Fruit fly (Drosophila melanogaster): ENCODE results near the gene hiro.
A peak's percentile ranks its signal among the peaks of the same experiment; 100 is the strongest.

The hiro gene

DNA sequence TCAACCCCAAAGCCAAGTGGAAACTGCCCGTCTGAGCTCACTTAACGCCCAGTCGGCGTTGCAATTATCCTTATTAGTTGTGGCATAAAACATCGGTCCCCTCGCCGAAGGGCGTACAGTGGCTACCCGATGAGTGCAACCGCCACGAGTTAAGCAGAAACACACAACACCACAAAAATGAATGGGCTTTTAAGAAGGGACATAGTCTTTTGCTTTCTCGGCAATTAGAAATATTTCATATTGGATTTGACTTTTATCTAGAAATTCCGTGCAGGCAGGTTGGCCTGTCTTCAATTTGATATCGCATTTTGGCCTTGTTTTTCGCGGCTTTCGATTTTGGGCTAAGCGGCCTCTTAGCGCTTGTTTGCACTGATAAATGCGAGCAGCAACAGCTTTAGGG is 23.9 kb downstream of the hiro start (continued):
- TF ChIP-seq ss (GFP tag; optimal IDR thresholded peaks at IDR 0.05) = peak; percentile 24 to 50
- TF ChIP-seq Sox15 (GFP tag; optimal IDR thresholded peaks at IDR 0.05) = peak; percentile 36
- peak; percentile 29 for TF ChIP-seq Hr4 (GFP tag; optimal IDR thresholded peaks at IDR 0.05)
- TF ChIP-seq CG16779 (tag; optimal IDR thresholded peaks at IDR 0.05) = no peak
- peak; percentile 84 for TF ChIP-seq esn (GFP tag; optimal IDR thresholded peaks at IDR 0.05)
- TF ChIP-seq Eip78C (GFP tag) = peak; percentile 85
- TF ChIP-seq Ets21C (GFP tag; optimal IDR thresholded peaks at IDR 0.05) = peak; percentile 77
- TF ChIP-seq dsx (GFP tag; optimal IDR thresholded peaks at IDR 0.05; ENCODE audit: poor library complexity, severe bottlenecking) = peak; percentile 48

DNA sequence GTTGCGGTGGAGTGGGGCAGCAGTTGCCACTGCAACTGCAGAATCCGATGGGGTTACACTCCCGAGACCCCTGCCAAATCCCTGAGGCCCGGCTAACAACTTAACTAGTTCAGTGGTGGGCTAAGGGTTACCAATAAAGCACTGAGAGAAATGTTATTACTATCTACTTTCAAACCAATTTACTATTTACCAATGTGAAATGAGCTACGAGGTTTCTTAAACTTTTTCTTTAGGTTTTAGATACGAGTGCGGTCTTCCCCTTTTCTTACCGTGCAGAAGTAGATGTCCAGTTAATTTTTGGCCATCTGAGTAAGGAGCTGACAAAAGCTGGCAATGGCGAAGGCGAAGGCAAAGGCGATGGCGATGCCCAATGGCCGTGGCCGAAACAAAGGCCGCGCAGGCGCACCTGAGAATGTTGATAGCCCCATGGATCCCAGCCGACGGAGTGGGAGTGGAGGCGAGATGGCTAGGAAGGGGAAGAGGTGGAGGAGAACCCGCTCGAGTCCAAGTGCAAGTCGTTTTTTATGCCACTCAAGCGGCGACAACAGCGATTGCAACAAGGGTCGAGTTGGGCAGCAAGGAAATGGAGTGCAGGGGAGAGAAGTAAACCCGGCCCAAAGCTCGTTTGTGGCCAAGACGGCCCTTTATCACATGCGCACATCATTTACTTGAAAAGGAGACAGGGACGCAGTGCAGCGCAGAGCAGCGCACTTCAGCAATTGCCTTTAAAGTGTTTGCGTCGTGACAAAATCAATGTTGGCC is 27.3 kb downstream of the hiro start:
- TF ChIP-seq CG11902 (GFP tag; optimal IDR thresholded peaks at IDR 0.05) (peak; percentile 24), CG10631 (GFP tag; optimal IDR thresholded peaks at IDR 0.05) (peak; percentile 63), CG6163 (GFP tag; IDR thresholded peaks at IDR 0.05) (peak; percentile 81), dac (GFP tag; optimal IDR thresholded peaks at IDR 0.05) (no peak), eg (GFP tag; IDR thresholded peaks at IDR 0.05) (peak; percentile 25; the same call in 1 of the 3 replicates), Eip75B (GFP tag; optimal IDR thresholded peaks at IDR 0.05) (peak; percentile 69), CG8632 (GFP tag; optimal IDR thresholded peaks at IDR 0.05) (peak; percentile 43), dsx (GFP tag; optimal IDR thresholded peaks at IDR 0.05; ENCODE audit: poor library complexity, severe bottlenecking) (peak; percentile 55), Lpt (GFP tag; optimal IDR thresholded peaks at IDR 0.05) (no peak), Ets21C (GFP tag; optimal IDR thresholded peaks at IDR 0.05) (peak; percentile 61), CG1621 (tag; optimal IDR thresholded peaks at IDR 0.05) (peak; percentile 59), Sox15 (GFP tag; optimal IDR thresholded peaks at IDR 0.05) (no peak), cyc (GFP tag; optimal IDR thresholded peaks at IDR 0.05) (peak; percentile 68), Sox102F (GFP tag; optimal IDR thresholded peaks at IDR 0.05) (peak; percentile 55), CG11762 (GFP tag; optimal IDR thresholded peaks at IDR 0.05; ENCODE audit: insufficient read depth) (peak; percentile 28), Met (GFP tag; optimal IDR thresholded peaks at IDR 0.05) (peak; percentile 81), Eip78C (GFP tag) (peak; percentile 89), CG3032 (tag; optimal IDR thresholded peaks at IDR 0.05) (peak; percentile 72), Eip93F (GFP tag; optimal IDR thresholded peaks at IDR 0.05) (no peak), salr (GFP tag; optimal IDR thresholded peaks at IDR 0.05) (peak; percentile 9 to 27), lz (GFP tag; optimal IDR thresholded peaks at IDR 0.05) (peak; percentile 73), fd59A (GFP tag; optimal IDR thresholded peaks at IDR 0.05) (peak; percentile 58), CG16779 (tag; optimal IDR thresholded peaks at IDR 0.05) (peak; percentile 7), Blimp-1 (GFP tag; optimal IDR thresholded peaks at IDR 0.05) (peak; percentile 2), achi (GFP tag; optimal IDR thresholded peaks at IDR 0.05) (peak; percentile 62), fkh (GFP tag; optimal IDR thresholded peaks at IDR 0.05) (no peak), CG32006 (GFP tag; optimal IDR thresholded peaks at IDR 0.05) (peak; percentile 21), CG6792 (GFP tag; optimal IDR thresholded peaks at IDR 0.05) (peak; percentile 52), CG9139 (GFP tag; optimal IDR thresholded peaks at IDR 0.05) (peak; percentile 5), svp (GFP tag) (peak; percentile 83), OdsH (GFP tag; optimal IDR thresholded peaks at IDR 0.05) (peak; percentile 53), Hr4 (GFP tag; optimal IDR thresholded peaks at IDR 0.05) (no peak), CG10669 (GFP tag; optimal IDR thresholded peaks at IDR 0.05) (peak; percentile 65), esn (GFP tag; optimal IDR thresholded peaks at IDR 0.05) (peak; percentile 78), Hr39 (GFP tag; optimal IDR thresholded peaks at IDR 0.05) (peak; percentile 66), Sox14 (GFP tag; optimal IDR thresholded peaks at IDR 0.05) (peak; percentile 65), CG7368 (GFP tag; optimal IDR thresholded peaks at IDR 0.05) (peak; percentile 35), topi (GFP tag; optimal IDR thresholded peaks at IDR 0.05) (peak; percentile 68), fd85E (GFP tag; optimal IDR thresholded peaks at IDR 0.05) (no peak), CG6808 (GFP tag; optimal IDR thresholded peaks at IDR 0.05) (peak; percentile 61), CG4318 (GFP tag; optimal IDR thresholded peaks at IDR 0.05) (no peak), CG11294 (GFP tag; IDR thresholded peaks at IDR 0.05) (no peak), vri (GFP tag; optimal IDR thresholded peaks at IDR 0.05) (peak; percentile 35), pdm3 (GFP tag; optimal IDR thresholded peaks at IDR 0.05) (peak; percentile 53), net (GFP tag; optimal IDR thresholded peaks at IDR 0.05) (peak; percentile 27), Hr38 (GFP tag; optimal IDR thresholded peaks at IDR 0.05) (no peak)
